Worm (Caenorhabditis elegans): Measurements from ENCODE around the gene ZK896.4.

DNA sequence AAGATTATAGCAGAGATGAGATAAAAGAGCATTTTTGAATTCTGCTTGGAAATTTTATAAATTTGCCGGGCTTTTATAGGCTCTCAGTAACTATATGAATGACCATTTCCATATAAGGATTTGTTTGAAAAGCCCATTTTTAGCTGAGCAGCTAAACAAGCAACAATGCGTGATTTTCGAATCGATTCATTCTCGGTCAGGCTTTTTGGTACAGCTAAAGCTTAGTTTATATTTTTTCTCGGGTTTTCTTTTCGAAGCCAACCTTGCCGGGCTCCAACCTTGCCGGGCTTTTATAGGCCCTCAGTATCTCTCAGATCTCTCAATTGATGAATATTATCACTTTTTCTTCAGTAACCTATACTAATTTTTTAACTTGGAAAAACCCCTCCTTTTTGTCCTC lies 41.2 kb upstream of the ZK896.4 start, which contains the start of gene srlf-4:
- TF ChIP-seq egl-18 (GFP tag; IDR thresholded peaks at IDR 0.05) (no peak), ets-4 (GFP tag; optimal IDR thresholded peaks at IDR 0.05) (no peak), lin-35 (GFP tag; optimal IDR thresholded peaks at IDR 0.05) (no peak)
